Worm (Caenorhabditis elegans) whole organism, early embryonic: ENCODE data around the gene sqd-1.

Experiments used
- F13C5.2 ChIP-seq: sonication (generic microtip); optimal IDR thresholded peaks from 2 replicates; lab custom pipeline; 2017; ENCODE audit warnings: mild to moderate bottlenecking, missing genetic modification characterization, inconsistent platforms, missing compliant biosample characterization
- aly-1 ChIP-seq: sonication (generic microtip); optimal IDR thresholded peaks from 2 replicates; lab custom pipeline; 2016; ENCODE audit warnings: missing genetic modification characterization, missing compliant biosample characterization
- sea-1 ChIP-seq: fragments of 200-800 bp; sonication (Bioruptor generic); conservative IDR thresholded peaks from 2 replicates; pipeline ENCODE4 v1.3.6; 2022; ENCODE audit warnings: missing genetic modification characterization, missing compliant biosample characterization
- tbx-37 ChIP-seq: fragments of 200-800 bp; sonication (Bioruptor generic); conservative IDR thresholded peaks from 2 replicates; pipeline ENCODE4 v1.3.6; 2022; ENCODE audit warnings: missing genetic modification reagents, missing genetic modification characterization, missing compliant biosample characterization
- tra-4 ChIP-seq: sonication (generic microtip); optimal IDR thresholded peaks from 2 replicates; lab custom pipeline; 2017; ENCODE audit warnings: missing genetic modification characterization, missing compliant biosample characterization

DNA sequence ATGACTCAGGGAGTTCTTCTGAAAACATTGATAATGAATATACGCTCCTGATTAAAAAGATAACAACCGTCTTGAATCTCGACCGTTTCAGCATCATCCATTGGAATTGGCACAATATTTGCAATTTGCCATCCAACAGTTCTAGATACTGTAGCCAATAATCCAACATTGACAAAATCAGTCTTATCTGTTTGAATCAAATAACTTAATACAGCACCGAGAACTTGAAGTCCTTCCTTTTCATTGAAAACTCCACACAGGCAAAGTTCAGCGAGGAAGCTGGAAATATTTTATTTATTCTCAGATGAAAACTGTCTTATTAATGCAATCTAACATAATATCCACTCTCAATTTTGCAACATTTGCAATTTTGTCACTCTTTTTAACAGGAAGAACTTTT, 48.3 kb downstream of the sqd-1 start:
- TF ChIP-seq sea-1 (GFP tag; lab: Robert Waterston, UW) (no peak), aly-1 (tag; lab: Kevin White, UChicago) (no peak), F13C5.2 (tag; lab: Kevin White, UChicago) (no peak), tra-4 (no peak), tbx-37 (GFP tag; lab: Robert Waterston, UW) (no peak)
